Worm (Caenorhabditis elegans) whole organism, early embryonic: ENCODE data around the gene Y102A11A.3.

Experiments used
- B0310.2 ChIP-seq: sonication (generic microtip); optimal IDR thresholded peaks from 2 replicates; lab custom pipeline; 2016; ENCODE audit warnings: mild to moderate bottlenecking, missing genetic modification characterization, missing compliant biosample characterization
- F13C5.2 ChIP-seq: sonication (generic microtip); optimal IDR thresholded peaks from 2 replicates; lab custom pipeline; 2017; ENCODE audit warnings: mild to moderate bottlenecking, missing genetic modification characterization, inconsistent platforms, missing compliant biosample characterization
- aly-1 ChIP-seq: sonication (generic microtip); optimal IDR thresholded peaks from 2 replicates; lab custom pipeline; 2016; ENCODE audit warnings: missing genetic modification characterization, missing compliant biosample characterization
- ama-1 ChIP-seq: fragments of 150-350 bp; optimal IDR thresholded peaks from 2 replicates; lab custom pipeline; 2014
- ceh-13 ChIP-seq: fragments of 200-800 bp; sonication (Bioruptor generic); optimal IDR thresholded peaks from 2 replicates; lab custom pipeline; 2018; ENCODE audit warnings: mild to moderate bottlenecking, missing genetic modification characterization, missing compliant biosample characterization
- ceh-36 ChIP-seq: sonication (generic microtip); optimal IDR thresholded peaks from 2 replicates; lab custom pipeline; 2016; ENCODE audit warnings: missing genetic modification characterization, inconsistent platforms, missing compliant biosample characterization
- ets-7 ChIP-seq: sonication (generic microtip); optimal IDR thresholded peaks from 2 replicates; lab custom pipeline; 2016; ENCODE audit warnings: missing genotype, missing genetic modification characterization, missing compliant biosample characterization
- flt-1 ChIP-seq: fragments of 200-800 bp; sonication (Bioruptor generic); IDR thresholded peaks from 2 replicates; pipeline ENCODE4 v1.3.6; 2022; ENCODE audit warnings: missing genetic modification characterization, missing compliant biosample characterization
- hmg-4 ChIP-seq: fragments of 200-800 bp; sonication (Bioruptor generic); optimal IDR thresholded peaks from 2 replicates; lab custom pipeline; 2018; ENCODE audit warnings: mild to moderate bottlenecking, missing genetic modification characterization, missing compliant biosample characterization
- pes-1 ChIP-seq: fragments of 200-800 bp; sonication (Bioruptor generic); IDR thresholded peaks from 2 replicates; pipeline ENCODE4 v1.3.6; 2022; ENCODE audit warnings: missing genetic modification reagents, missing genetic modification characterization, missing compliant biosample characterization
- scrt-1 ChIP-seq: fragments of 200-800 bp; sonication (Bioruptor generic); IDR thresholded peaks from 2 replicates; pipeline ENCODE4 v1.3.6; 2022; ENCODE audit warnings: missing genetic modification characterization, missing compliant biosample characterization
- sea-1 ChIP-seq: fragments of 200-800 bp; sonication (Bioruptor generic); conservative IDR thresholded peaks from 2 replicates; pipeline ENCODE4 v1.3.6; 2022; ENCODE audit warnings: missing genetic modification characterization, missing compliant biosample characterization
- tbx-11 ChIP-seq: fragments of 200-800 bp; sonication (Bioruptor generic); IDR thresholded peaks from 2 replicates; pipeline ENCODE4 v1.3.6; 2022; ENCODE audit warnings: missing genetic modification characterization, missing compliant biosample characterization
- tbx-37 ChIP-seq: fragments of 200-800 bp; sonication (Bioruptor generic); conservative IDR thresholded peaks from 2 replicates; pipeline ENCODE4 v1.3.6; 2022; ENCODE audit warnings: missing genetic modification reagents, missing genetic modification characterization, missing compliant biosample characterization

DNA sequence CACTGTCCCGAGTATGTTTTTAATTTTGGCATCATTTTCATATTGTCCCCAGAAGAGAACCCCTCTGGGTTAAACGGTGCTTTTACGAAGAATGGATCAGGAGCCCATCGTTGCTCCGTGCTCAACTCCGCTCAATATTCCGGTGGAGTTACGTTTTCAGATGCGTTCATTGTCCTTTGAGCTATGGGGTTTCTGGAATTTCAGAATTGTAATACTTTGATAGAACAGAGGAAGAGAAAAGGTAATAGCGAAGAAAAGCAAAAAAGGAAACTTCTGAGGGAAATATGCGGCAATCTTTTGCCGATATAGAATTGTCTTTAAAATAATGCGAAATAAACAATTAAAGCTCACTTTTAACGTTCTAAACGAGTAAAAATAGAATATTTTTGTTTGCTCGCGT lies 21.0 kb upstream of the Y102A11A.3 start, which contains the start of gene Y40A1A.3:
- no peak for TF ChIP-seq pes-1 (GFP tag; lab: Robert Waterston, UW)
- TF ChIP-seq ama-1: no peak
- TF ChIP-seq sea-1 (GFP tag; lab: Robert Waterston, UW): no peak
- TF ChIP-seq ceh-36 (tag; lab: Kevin White, UChicago): no peak
- no peak for TF ChIP-seq flt-1
- TF ChIP-seq F13C5.2 (tag; lab: Kevin White, UChicago): no peak
- no peak for TF ChIP-seq ets-7 (tag; lab: Kevin White, UChicago)
- TF ChIP-seq scrt-1 (GFP tag; lab: Robert Waterston, UW): no peak
- no peak for TF ChIP-seq tbx-11 (GFP tag; lab: Robert Waterston, UW)
- no peak for TF ChIP-seq aly-1 (tag; lab: Kevin White, UChicago)
- TF ChIP-seq ceh-13: no peak
- no peak for TF ChIP-seq hmg-4 (GFP tag; lab: Kevin White, UChicago)
- TF ChIP-seq tbx-37: no peak
- TF ChIP-seq B0310.2: no peak
